Worm (Caenorhabditis elegans) whole organism, L2 larva: Measurements from ENCODE around the gene K04F1.8.

Experiments used
- C34F6.9 ChIP-seq: fragments of 150-350 bp; optimal IDR thresholded peaks from 2 replicates; lab custom pipeline; 2014; ENCODE audit warnings: missing biosample characterization, missing genetic modification characterization
- blmp-1 ChIP-seq: sonication (generic microtip); optimal IDR thresholded peaks from 2 replicates; lab custom pipeline; 2017; ENCODE audit warnings: missing genetic modification characterization, mild to moderate bottlenecking, missing compliant biosample characterization, antibody characterized with exemption, moderate library complexity; ENCODE audit not compliant: insufficient read depth
- elt-1 ChIP-seq: fragments of 150-350 bp; optimal IDR thresholded peaks from 2 replicates; lab custom pipeline; 2014; ENCODE audit warnings: missing biosample characterization, missing genetic modification characterization
- lsy-2 ChIP-seq, 2 experiments: fragments of 150-350 bp in 1 of 2; sonication (generic microtip) in 1 of 2; optimal IDR thresholded peaks; 2 replicates each; lab custom pipeline; 2014 to 2017; ENCODE audit warnings: missing biosample characterization in 2 of 2, missing genetic modification characterization in 2 of 2
- mbf-1 ChIP-seq: sonication (generic microtip); optimal IDR thresholded peaks from 2 replicates; lab custom pipeline; 2017; ENCODE audit warnings: missing biosample characterization, missing genetic modification characterization
- mdl-1 ChIP-seq, 2 experiments: fragments of 150-350 bp in 1 of 2; sonication (generic microtip) in 1 of 2; optimal IDR thresholded peaks; 2 replicates each; lab custom pipeline; 2017; ENCODE audit warnings: missing biosample characterization in 2 of 2, missing genetic modification characterization in 2 of 2
- nhr-129 ChIP-seq: fragments of 150-350 bp; optimal IDR thresholded peaks from 2 replicates; lab custom pipeline; 2014; ENCODE audit warnings: missing biosample characterization, missing genetic modification characterization
- nhr-237 ChIP-seq: fragments of 150-350 bp; optimal IDR thresholded peaks from 2 replicates; lab custom pipeline; 2014; ENCODE audit warnings: missing biosample characterization, missing genetic modification characterization
- nhr-77 ChIP-seq: fragments of 150-350 bp; optimal IDR thresholded peaks from 2 replicates; lab custom pipeline; 2014; ENCODE audit warnings: missing biosample characterization, missing genetic modification characterization
- ztf-4 ChIP-seq: fragments of 150-350 bp; optimal IDR thresholded peaks from 2 replicates; lab custom pipeline; 2014; ENCODE audit warnings: missing biosample characterization, missing genetic modification characterization

K04F1.8 gene

ce11 chrV:1710909-1711308 lies 43.9 kb downstream of the K04F1.8 start, which contains the start of gene srw-100:
TSS of gene srw-100 (plus strand) at chrV:1711209.
- TF ChIP-seq elt-1 (tag; lab: Kevin White, UChicago) (no peak), ztf-4 (no peak), nhr-237 (tag; lab: Kevin White, UChicago) (no peak)

ce11 chrV:1716892-1717291 lies 49.9 kb downstream of the K04F1.8 start, which contains the start of gene srw-103:
TSS of gene srw-103 (plus strand) at chrV:1717192.
- TF ChIP-seq blmp-1 (tag; lab: Kevin White, UChicago) (no peak), C34F6.9 (tag; lab: Kevin White, UChicago) (no peak), nhr-129 (tag; lab: Kevin White, UChicago) (no peak), mbf-1 (tag; lab: Kevin White, UChicago) (no peak), mdl-1 (tag; optimal IDR thresholded peaks at IDR 0.05; lab: Kevin White, UChicago) (no peak), nhr-77 (no peak), lsy-2 (tag; optimal IDR thresholded peaks at IDR 0.05; lab: Kevin White, UChicago) (no peak)
